Fruit fly (Drosophila melanogaster) ovary, adult (tissue): ENCODE data around the gene Trx2.

Experiments used
- CG17801 ChIP-seq: fragments of 200-800 bp; optimal IDR thresholded peaks from 2 replicates; lab custom pipeline; 2019; ENCODE audit warnings: missing biosample characterization, mild to moderate bottlenecking, missing genetic modification characterization, moderate library complexity; ENCODE audit not compliant: partially characterized antibody

Trx2 gene

DNA sequence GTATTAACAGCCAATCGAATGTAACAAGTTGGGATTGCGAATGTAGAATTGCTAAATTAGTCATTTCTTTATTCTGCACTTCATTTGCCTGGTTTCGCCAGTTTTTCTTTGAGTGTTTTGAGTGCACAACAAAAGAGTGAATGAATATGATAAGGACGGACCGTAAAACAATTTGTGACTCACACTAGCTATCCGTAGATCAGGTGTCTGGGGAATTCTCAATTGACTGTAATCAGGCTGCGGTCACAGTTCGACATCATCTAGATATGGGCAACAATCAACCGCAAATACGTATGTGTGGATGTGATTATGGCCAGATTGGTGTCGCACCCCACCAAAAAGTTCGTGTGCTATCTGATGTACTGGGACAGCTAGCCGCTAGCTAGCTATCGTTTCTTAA lies 7.0 kb downstream of the Trx2 start:
- no peak for TF ChIP-seq CG17801 (GFP tag; lab: Kevin White, UChicago)

- TF ChIP-seq CG17801 (GFP tag; lab: Kevin White, UChicago) = no peak
These were observed 12.2 kb downstream of the Trx2 start, which contains the start of gene CG31882 for dm6 chr2L:9625185-9625584. TSS of gene CG31882 (minus strand) at chr2L:9625285.

DNA sequence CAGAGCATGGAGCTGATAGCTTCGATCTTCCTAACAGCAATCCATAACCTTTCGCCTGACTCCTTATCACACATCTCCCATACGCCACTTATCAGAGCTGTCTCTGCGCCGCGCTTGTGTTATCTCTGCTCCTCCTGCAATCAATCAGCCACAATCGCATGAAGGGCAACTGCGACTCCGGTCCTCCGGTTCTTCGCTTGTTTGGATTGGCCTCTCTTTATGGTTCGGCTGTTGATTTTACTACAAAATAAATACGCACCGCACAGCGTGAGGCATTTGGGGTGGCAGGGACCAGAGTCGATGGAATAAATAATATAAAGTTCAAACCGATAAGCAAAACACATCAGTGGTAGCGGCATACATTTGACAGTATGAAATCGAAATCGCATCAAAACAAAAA lies 20.1 kb downstream of the Trx2 start:
- TF ChIP-seq CG17801 (GFP tag; lab: Kevin White, UChicago) = no peak

DNA sequence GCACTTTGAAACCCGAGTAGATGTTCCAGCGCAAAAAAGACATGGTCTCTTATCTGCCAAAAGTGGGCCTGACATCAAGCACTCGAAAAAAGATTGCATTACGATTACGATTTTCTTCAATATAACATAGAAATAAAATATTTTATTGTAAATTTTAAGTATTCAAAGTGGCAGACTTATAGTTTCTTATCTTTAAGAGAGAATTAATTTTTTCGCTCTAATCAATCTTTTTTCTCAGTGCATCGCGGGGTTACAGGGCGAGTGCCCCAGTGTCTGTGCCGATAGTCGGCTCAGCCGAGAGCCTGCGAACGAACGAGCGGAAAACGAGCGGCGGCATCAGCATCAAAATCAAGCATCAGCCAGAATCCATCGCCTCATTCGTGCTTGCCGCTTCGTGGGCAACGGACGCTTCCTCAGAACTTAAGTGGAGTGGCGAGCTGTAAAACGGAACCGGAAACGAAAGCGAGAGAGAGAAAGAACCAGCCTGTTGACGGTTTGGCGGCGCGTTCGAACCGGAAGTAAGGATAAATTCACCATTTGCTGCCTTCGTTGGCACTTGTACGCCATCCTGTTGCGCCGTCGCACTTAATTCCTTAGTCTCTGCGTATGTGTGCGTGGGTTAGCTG lies 21.0 kb downstream of the Trx2 start, which contains the start of gene Apoltp:
Apoltp (plus strand) TSS at position 369 of the 626 bp plus-strand sequence.
- no peak for TF ChIP-seq CG17801 (GFP tag; lab: Kevin White, UChicago)

dm6 chr2L:9656300-9656699 lies 43.3 kb downstream of the Trx2 start, which contains the start of gene CG33299:
TSS of gene CG33299 (plus strand) at chr2L:9656600.
- TF ChIP-seq CG17801 (GFP tag; lab: Kevin White, UChicago) = no peak

DNA sequence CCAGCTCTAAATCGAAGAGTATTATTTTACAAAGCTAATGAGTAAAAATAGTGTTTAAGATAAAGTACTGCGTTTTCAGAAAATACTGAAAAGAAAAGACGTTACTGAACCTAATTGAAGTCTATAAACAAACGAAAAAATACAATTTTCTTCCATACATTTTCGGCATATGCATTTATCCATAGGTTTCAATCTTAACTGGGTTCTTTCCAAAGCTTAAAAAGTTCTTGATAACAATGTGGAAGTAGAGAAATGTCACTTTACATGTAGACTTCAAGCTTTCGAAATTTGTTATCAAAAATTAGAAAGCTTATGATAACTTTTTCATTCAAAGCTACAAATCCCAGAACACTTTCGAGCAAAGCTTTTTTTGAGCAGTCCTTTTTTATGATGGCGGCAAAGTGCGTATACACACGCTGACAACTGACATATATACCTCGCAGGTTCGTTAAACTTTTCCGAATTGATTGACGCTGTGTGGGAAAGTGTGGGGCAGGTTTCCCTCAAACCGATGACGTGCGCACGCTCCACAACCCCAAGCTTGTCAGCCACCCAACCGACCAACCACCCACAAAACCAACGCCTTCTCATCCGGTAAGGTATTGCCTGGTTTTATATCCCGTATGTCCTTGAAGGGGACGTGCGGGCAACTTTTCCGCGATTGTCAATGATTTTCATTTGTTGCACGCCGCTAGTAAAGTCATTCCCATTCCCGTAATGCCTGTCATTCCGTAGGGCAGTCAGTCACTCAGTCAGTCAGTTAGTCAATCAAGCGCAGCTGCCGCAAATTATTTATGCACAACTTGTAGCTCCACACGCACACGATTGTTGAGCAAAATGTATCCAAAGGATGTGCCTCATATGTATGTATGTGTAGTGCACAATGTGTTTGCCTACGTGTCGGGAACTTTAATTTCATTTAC lies 44.6 kb downstream of the Trx2 start:
- TF ChIP-seq CG17801 (GFP tag; lab: Kevin White, UChicago) = no peak

dm6 chr2L:9660516-9660920 lies 47.6 kb downstream of the Trx2 start:
- no peak for TF ChIP-seq CG17801 (GFP tag; lab: Kevin White, UChicago)

- TF ChIP-seq CG17801 (GFP tag; lab: Kevin White, UChicago) = no peak
These were observed 50.0 kb downstream of the Trx2 start for dm6 chr2L:9662977-9663376.
